Fruit fly (Drosophila melanogaster) S2 (cell line): ENCODE results near the gene Ptp61F.

Experiments used
- CG8478 ChIP-seq: fragments of >200 bp; optimal IDR thresholded peaks from 2 replicates; lab custom pipeline; 2018
- CTCF ChIP-seq, 2 experiments: fragments of >200 bp; optimal IDR thresholded peaks; 2 replicates each; lab custom pipeline; 2018

DNA sequence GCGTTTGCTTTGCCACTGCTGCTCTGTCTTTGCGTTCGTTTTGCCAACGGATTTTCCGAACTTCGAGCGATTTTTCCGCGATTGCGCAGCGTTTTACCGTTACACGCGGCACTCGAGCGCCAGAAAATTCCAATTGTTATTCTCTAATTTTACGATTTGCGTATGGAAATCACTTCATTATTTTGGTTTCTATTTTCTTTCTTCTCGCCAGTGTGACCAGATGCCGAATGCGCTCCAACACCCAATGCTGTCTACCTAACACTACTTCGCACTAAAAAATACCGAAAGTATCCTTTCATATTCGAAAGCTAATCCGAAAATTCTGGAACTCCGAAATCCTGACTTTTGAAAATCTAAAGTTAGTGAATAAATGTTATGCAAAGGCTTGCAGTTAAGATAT lies 21.4 kb upstream of the Ptp61F start, which contains the start of gene CG12084:
- TF ChIP-seq CG8478 (lab: Kevin White, UChicago) (no peak), CTCF (optimal IDR thresholded peaks at IDR 0.05; lab: Kevin White, UChicago) (peak in 1 of 2 experiments; percentile 6)
